Fruit fly (Drosophila melanogaster) whole organism, embryonic: ENCODE measurements around the gene dgt6.

Source experiments
- ATbp ChIP-seq: fragments of 200-800 bp; sonication (Bioruptor generic); optimal IDR thresholded peaks from 2 replicates; lab custom pipeline; 2017; ENCODE audit warnings: missing biosample characterization, mild to moderate bottlenecking, missing genetic modification characterization, missing genetic modification reagents
- Ada2b ChIP-seq: fragments of 200-800 bp; sonication (Bioruptor generic); IDR thresholded peaks from 2 replicates; pipeline ENCODE4 v1.3.6; 2022; ENCODE audit warnings: missing biosample characterization, missing genetic modification characterization
- Asciz ChIP-seq: fragments of 200-800 bp; sonication (Bioruptor generic); optimal IDR thresholded peaks from 2 replicates; lab custom pipeline; 2017; ENCODE audit warnings: missing biosample characterization, mild to moderate bottlenecking, missing genetic modification characterization, missing genetic modification reagents
- CG10543 ChIP-seq: fragments of 200-800 bp; sonication (Bioruptor generic); optimal IDR thresholded peaks from 3 replicates; lab custom pipeline; 2017; ENCODE audit warnings: missing biosample characterization, mild to moderate bottlenecking, missing genetic modification characterization, moderate library complexity
- CG11247 ChIP-seq: fragments of 200-800 bp; sonication (Bioruptor generic); IDR thresholded peaks from 2 replicates; pipeline ENCODE4 v1.3.6; 2022; ENCODE audit warnings: missing biosample characterization, missing genetic modification characterization
- CG11560 ChIP-seq: fragments of 200-800 bp; sonication (Bioruptor generic); IDR thresholded peaks from 3 replicates; pipeline ENCODE4 v1.3.6; 2022; ENCODE audit warnings: missing biosample characterization, missing genetic modification characterization
- CG12391 ChIP-seq: fragments of 200-800 bp; sonication (Bioruptor generic); optimal IDR thresholded peaks from 3 replicates; lab custom pipeline; 2018; ENCODE audit warnings: missing biosample characterization, mild to moderate bottlenecking, missing genetic modification characterization, moderate library complexity
- CG14965 ChIP-seq: fragments of 200-800 bp; sonication (Bioruptor generic); optimal IDR thresholded peaks from 2 replicates; lab custom pipeline; 2016; ENCODE audit warnings: missing biosample characterization, missing genetic modification characterization, borderline replicate concordance
- CG17359 ChIP-seq: fragments of 200-800 bp; sonication (Bioruptor generic); optimal IDR thresholded peaks from 3 replicates; lab custom pipeline; 2018; ENCODE audit warnings: missing biosample characterization, mild to moderate bottlenecking, missing genetic modification characterization, moderate library complexity
- CG18764 ChIP-seq: fragments of 200-800 bp; sonication (Bioruptor generic); optimal IDR thresholded peaks from 3 replicates; lab custom pipeline; 2016; ENCODE audit warnings: missing biosample characterization, missing genetic modification characterization
- CG2120 ChIP-seq: fragments of 200-800 bp; sonication (Bioruptor generic); optimal IDR thresholded peaks from 3 replicates; lab custom pipeline; 2016; ENCODE audit warnings: missing biosample characterization, missing genetic modification characterization
- CG31365 ChIP-seq: fragments of 200-800 bp; sonication (Bioruptor generic); optimal IDR thresholded peaks from 2 replicates; lab custom pipeline; 2018; ENCODE audit warnings: missing biosample characterization, mild to moderate bottlenecking, missing genetic modification characterization
- CG33213 ChIP-seq: fragments of 200-800 bp; sonication (Bioruptor generic); optimal IDR thresholded peaks from 3 replicates; lab custom pipeline; 2016; ENCODE audit warnings: missing biosample characterization, missing genetic modification characterization
- CG3726 ChIP-seq: fragments of 200-800 bp; sonication (Bioruptor generic); IDR thresholded peaks from 3 replicates; pipeline ENCODE4, ENCODE4 v1.3.6; 2022; ENCODE audit warnings: missing biosample characterization, missing genetic modification characterization
- CG4707 ChIP-seq: fragments of 200-800 bp; sonication (Bioruptor generic); optimal IDR thresholded peaks from 2 replicates; lab custom pipeline; 2018; ENCODE audit warnings: missing biosample characterization, mild to moderate bottlenecking, missing genetic modification characterization, moderate library complexity
- CG4820 ChIP-seq: fragments of 200-800 bp; sonication (Bioruptor generic); optimal IDR thresholded peaks from 3 replicates; lab custom pipeline; 2016; ENCODE audit warnings: missing biosample characterization, missing genetic modification characterization
- CG5953 ChIP-seq: fragments of 200-800 bp; sonication (Bioruptor generic); IDR thresholded peaks from 2 replicates; pipeline ENCODE4 v1.3.6; 2022; ENCODE audit warnings: missing biosample characterization, missing genetic modification characterization
- CG6765 ChIP-seq: fragments of 200-800 bp; sonication (Bioruptor generic); optimal IDR thresholded peaks from 3 replicates; lab custom pipeline; 2017; ENCODE audit warnings: missing biosample characterization, mild to moderate bottlenecking, missing genetic modification characterization
- CG7928 ChIP-seq: fragments of 200-800 bp; sonication (Bioruptor generic); optimal IDR thresholded peaks from 2 replicates; lab custom pipeline; 2017; ENCODE audit warnings: missing biosample characterization, mild to moderate bottlenecking, missing genetic modification characterization
- CG8944 ChIP-seq: fragments of 200-800 bp; sonication (Bioruptor generic); optimal IDR thresholded peaks from 3 replicates; lab custom pipeline; 2016; ENCODE audit warnings: missing biosample characterization, missing genetic modification characterization
- D19B ChIP-seq: fragments of 200-800 bp; sonication (Bioruptor generic); optimal IDR thresholded peaks from 2 replicates; lab custom pipeline; 2017; ENCODE audit warnings: missing biosample characterization, mild to moderate bottlenecking, missing genetic modification characterization
- Dek ChIP-seq: fragments of 200-800 bp; sonication (Bioruptor generic); optimal IDR thresholded peaks from 3 replicates; lab custom pipeline; 2019; ENCODE audit warnings: missing biosample characterization, mild to moderate bottlenecking, missing genetic modification characterization, moderate library complexity
- Dp ChIP-seq: fragments of 200-800 bp; sonication (Bioruptor generic); optimal IDR thresholded peaks from 2 replicates; lab custom pipeline; 2018; ENCODE audit warnings: missing biosample characterization, mild to moderate bottlenecking, missing genetic modification characterization, moderate library complexity
- Drgx ChIP-seq: fragments of 200-800 bp; sonication (Bioruptor generic); IDR thresholded peaks from 2 replicates; pipeline ENCODE4 v1.3.6; 2022; ENCODE audit warnings: missing biosample characterization, missing genetic modification characterization
- Hr51 ChIP-seq, 2 experiments: fragments of 200-800 bp; sonication (Bioruptor generic); optimal IDR thresholded peaks; 2 replicates in 1 of 2; 3 replicates in 1 of 2; lab custom pipeline; 2016 to 2018; ENCODE audit warnings: missing biosample characterization in 2 of 2, missing genetic modification characterization in 2 of 2, mild to moderate bottlenecking in 1 of 2, moderate library complexity in 1 of 2
- Lim3 ChIP-seq: fragments of 200-800 bp; sonication (Bioruptor generic); IDR thresholded peaks from 2 replicates; pipeline ENCODE4 v1.3.6; 2022; ENCODE audit warnings: missing biosample characterization, missing genetic modification characterization
- Med ChIP-seq: fragments of 200-800 bp; sonication (Bioruptor generic); peaks from one replicate; lab custom pipeline; 2016; ENCODE audit warnings: missing biosample characterization, missing genetic modification characterization, mild to moderate bottlenecking, inconsistent platforms, moderate library complexity
- Mes4 ChIP-seq: fragments of 200-800 bp; sonication (Bioruptor generic); optimal IDR thresholded peaks from 2 replicates; lab custom pipeline; 2016; ENCODE audit warnings: missing biosample characterization, missing genetic modification characterization
- NfI ChIP-seq: fragments of 200-800 bp; sonication (Bioruptor generic); optimal IDR thresholded peaks from 3 replicates; lab custom pipeline; 2018; ENCODE audit warnings: missing biosample characterization, mild to moderate bottlenecking, missing genetic modification characterization, moderate library complexity
- Ptx1 ChIP-seq: fragments of 200-800 bp; sonication (Bioruptor generic); IDR thresholded peaks from 2 replicates; pipeline ENCODE4 v1.3.6; 2022; ENCODE audit warnings: missing biosample characterization, missing genetic modification characterization
- amos ChIP-seq: fragments of 200-800 bp; sonication (Bioruptor generic); IDR thresholded peaks from 2 replicates; pipeline ENCODE4 v1.3.6; 2022; ENCODE audit warnings: missing biosample characterization, missing genetic modification characterization; ENCODE audit not compliant: partially characterized antibody
- ara ChIP-seq: fragments of 200-800 bp; sonication (Bioruptor generic); IDR thresholded peaks from 2 replicates; pipeline ENCODE4 v1.3.6; 2022; ENCODE audit warnings: missing biosample characterization, missing genetic modification characterization
- bab2 ChIP-seq: fragments of 200-800 bp; sonication (Bioruptor generic); optimal IDR thresholded peaks from 2 replicates; lab custom pipeline; 2016; ENCODE audit warnings: missing biosample characterization, missing genetic modification characterization
- caup ChIP-seq: fragments of 200-800 bp; sonication (Bioruptor generic); optimal IDR thresholded peaks from 3 replicates; lab custom pipeline; 2017; ENCODE audit warnings: missing biosample characterization, mild to moderate bottlenecking, missing genetic modification characterization, moderate library complexity; ENCODE audit not compliant: severe bottlenecking
- crp ChIP-seq, 2 experiments: fragments of 200-800 bp; sonication (Bioruptor generic); optimal IDR thresholded peaks; 2 replicates in 1 of 2; 3 replicates in 1 of 2; lab custom pipeline; 2017; ENCODE audit warnings: missing biosample characterization in 2 of 2, missing genetic modification characterization in 2 of 2, mild to moderate bottlenecking in 1 of 2, moderate library complexity in 1 of 2
- danr ChIP-seq: fragments of 200-800 bp; sonication (Bioruptor generic); IDR thresholded peaks from 2 replicates; pipeline ENCODE4 v1.3.6; 2022; ENCODE audit warnings: missing biosample characterization, missing genetic modification characterization
- dm ChIP-seq: fragments of 200-800 bp; sonication (Bioruptor generic); optimal IDR thresholded peaks from 3 replicates; lab custom pipeline; 2016; ENCODE audit warnings: missing biosample characterization, missing genetic modification characterization
- dpn ChIP-seq, 2 experiments: fragments of 200-800 bp; sonication (Bioruptor generic); optimal IDR thresholded peaks; 3 replicates each; lab custom pipeline; 2016; ENCODE audit warnings: missing biosample characterization in 2 of 2, missing genetic modification characterization in 2 of 2
- eyg ChIP-seq: fragments of 200-800 bp; sonication (Bioruptor generic); optimal IDR thresholded peaks from 3 replicates; lab custom pipeline; 2016; ENCODE audit warnings: missing biosample characterization, missing genetic modification characterization
- fd96Cb ChIP-seq: fragments of 200-800 bp; sonication (Bioruptor generic); optimal IDR thresholded peaks from 2 replicates; lab custom pipeline; 2018; ENCODE audit warnings: missing biosample characterization, mild to moderate bottlenecking, missing genetic modification characterization, moderate library complexity
- gcm2 ChIP-seq: fragments of 200-800 bp; sonication (Bioruptor generic); optimal IDR thresholded peaks from 2 replicates; lab custom pipeline; 2016; ENCODE audit warnings: missing biosample characterization, missing genetic modification characterization
- gem ChIP-seq: fragments of 200-800 bp; sonication (Bioruptor generic); optimal IDR thresholded peaks from 2 replicates; lab custom pipeline; 2019; ENCODE audit warnings: missing biosample characterization, mild to moderate bottlenecking, missing genetic modification characterization, moderate library complexity
- otp ChIP-seq: fragments of 200-800 bp; sonication (Bioruptor generic); IDR thresholded peaks from 3 replicates; pipeline ENCODE4, ENCODE4 v1.3.6; 2022; ENCODE audit warnings: missing biosample characterization, missing genetic modification characterization
- sr ChIP-seq: fragments of 200-800 bp; sonication (Bioruptor generic); IDR thresholded peaks from 3 replicates; pipeline ENCODE4 v1.3.6; 2022; ENCODE audit warnings: missing biosample characterization, missing genetic modification characterization
- trem ChIP-seq: fragments of 200-800 bp; optimal IDR thresholded peaks from 3 replicates; lab custom pipeline; 2019; ENCODE audit warnings: missing biosample characterization, mild to moderate bottlenecking, missing genetic modification characterization, moderate library complexity
- unpg ChIP-seq: fragments of 200-800 bp; sonication (Bioruptor generic); optimal IDR thresholded peaks from 3 replicates; lab custom pipeline; 2018; ENCODE audit warnings: missing biosample characterization, mild to moderate bottlenecking, missing genetic modification characterization, moderate library complexity
- usp ChIP-seq: fragments of >200 bp; optimal IDR thresholded peaks from 2 replicates; lab custom pipeline; 2017; ENCODE audit warnings: missing biosample characterization, missing genetic modification characterization
- yki ChIP-seq: fragments of >200 bp; optimal IDR thresholded peaks from 3 replicates; lab custom pipeline; 2018

Gene dgt6

DNA sequence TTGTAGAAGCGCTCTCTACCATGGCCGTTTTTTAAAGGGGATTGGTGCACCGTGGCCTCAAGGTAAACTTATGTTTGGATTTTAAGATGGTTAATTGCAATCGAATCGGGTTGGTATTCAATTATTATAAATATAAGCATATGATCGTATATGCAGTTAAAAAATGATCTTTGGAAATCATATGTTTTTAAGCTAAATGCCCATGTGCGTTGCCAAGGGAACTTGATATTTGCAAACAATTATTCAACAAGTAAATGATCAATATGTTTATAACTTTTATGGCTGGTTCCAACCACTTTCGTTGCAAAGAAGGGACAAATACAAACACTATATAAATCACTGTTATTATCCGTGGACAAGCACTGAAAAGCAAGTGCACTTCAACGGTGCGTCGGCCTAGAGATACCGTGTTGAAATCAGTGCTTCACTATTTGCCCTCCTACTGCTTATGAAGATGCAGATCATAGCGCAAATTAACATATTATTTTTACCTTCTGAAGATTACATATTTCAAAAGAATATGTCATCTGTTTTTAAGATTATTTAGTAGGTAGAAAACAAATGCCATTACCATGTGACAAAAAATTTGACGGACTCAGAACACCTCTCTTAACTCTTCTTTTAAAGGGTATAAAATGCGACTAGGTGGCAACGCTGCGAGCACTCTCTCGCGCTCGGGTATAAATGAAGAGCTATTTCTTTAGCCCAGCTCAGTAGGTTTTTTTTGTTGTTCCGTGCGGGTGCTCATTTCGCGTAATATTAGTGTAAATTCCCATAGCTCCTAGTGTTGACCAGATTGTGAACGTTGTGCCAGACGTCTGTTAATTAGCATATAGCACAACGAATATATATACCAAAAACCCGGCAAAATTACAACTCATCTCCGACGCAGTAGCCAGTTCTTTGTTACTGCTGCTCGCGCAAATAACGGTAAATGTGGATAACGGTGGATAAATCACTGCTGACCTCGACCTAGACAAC lies 26.9 kb upstream of the dgt6 start, which contains the start of gene rdog (continued):
- TF ChIP-seq Med (GFP tag; lab: Kevin White, UChicago) (peak; percentile 85), CG11247 (GFP tag; lab: Robert Waterston, UW) (0 out of 2 replicates have a peak, but pooled peaks have one; percentile 37), CG4820 (GFP tag; lab: Kevin White, UChicago) (peak; percentile 85), danr (GFP tag; lab: Robert Waterston, UW) (peak; percentile 32; the same call in 1 of the 2 replicates), dm (peak; percentile 78), fd96Cb (peak; percentile 73), ara (GFP tag; lab: Robert Waterston, UW) (peak; percentile 61), unpg (GFP tag; lab: Kevin White, UChicago) (peak; percentile 77), Lim3 (GFP tag; lab: Robert Waterston, UW) (0 out of 2 replicates have a peak, but pooled peaks have one; percentile 9), otp (GFP tag; lab: Robert Waterston, UW) (peak; percentile 38; the same call in 1 of the 3 replicates), CG12391 (tag; lab: Kevin White, UChicago) (peak; percentile 85), CG10543 (GFP tag; lab: Kevin White, UChicago) (peak; percentile 87), NfI (peak; percentile 72), dpn (GFP tag; optimal IDR thresholded peaks at IDR 0.05; lab: Kevin White, UChicago) (peak; percentile 86 to 88), CG8944 (peak; percentile 68), CG11560 (no peak), CG33213 (GFP tag; lab: Kevin White, UChicago) (peak; percentile 72), eyg (GFP tag; lab: Kevin White, UChicago) (peak; percentile 33), usp (no peak), CG2120 (peak; percentile 88), CG6765 (peak; percentile 46), CG7928 (peak; percentile 30), CG31365 (tag; lab: Kevin White, UChicago) (no peak), CG17359 (peak; percentile 61), D19B (GFP tag; lab: Kevin White, UChicago) (peak; percentile 99), Drgx (no peak; the same call in 1 of the 2 replicates), Dek (tag; lab: Kevin White, UChicago) (peak; percentile 65), ATbp (GFP tag; lab: Kevin White, UChicago) (peak; percentile 38), Asciz (peak; percentile 59), Hr51 (GFP tag; optimal IDR thresholded peaks at IDR 0.05; lab: Kevin White, UChicago) (peak; percentile 72 to 80), trem (tag; lab: Kevin White, UChicago) (peak; percentile 84), amos (GFP tag; lab: Robert Waterston, UW) (peak; percentile 43; the same call in 1 of the 2 replicates), Dp (GFP tag; lab: Kevin White, UChicago) (no peak), CG14965 (GFP tag; lab: Kevin White, UChicago) (no peak), yki (lab: Kevin White, UChicago) (peak; percentile 5), CG3726 (GFP tag; lab: Robert Waterston, UW) (no peak), CG18764 (peak; percentile 62), Ptx1 (peak; percentile 59), Ada2b (GFP tag; lab: Robert Waterston, UW) (peak; percentile 49), sr (no peak), Mes4 (GFP tag; lab: Kevin White, UChicago) (peak; percentile 68), bab2 (no peak), caup (GFP tag; lab: Kevin White, UChicago) (peak; percentile 75), CG4707 (GFP tag; lab: Kevin White, UChicago) (peak; percentile 3), CG5953 (peak; percentile 63), gcm2 (GFP tag; lab: Kevin White, UChicago) (peak; percentile 69), gem (tag; lab: Kevin White, UChicago) (peak; percentile 86), crp (GFP tag; optimal IDR thresholded peaks at IDR 0.05; lab: Kevin White, UChicago) (peak in 1 of 2 experiments; percentile 47)
